Worm (Caenorhabditis elegans) whole organism, young adult: ENCODE measurements around the gene Y41D4A.3.

Experiments
- B0035.1 ChIP-seq: sonication (generic microtip); optimal IDR thresholded peaks from 2 replicates; lab custom pipeline; 2016; ENCODE audit warnings: missing genetic modification characterization, mild to moderate bottlenecking, missing compliant biosample characterization, missing genotype, missing genetic modification reagents
- D2030.7 ChIP-seq: fragments of 200-800 bp; sonication (Bioruptor generic); IDR thresholded peaks from 2 replicates; pipeline ENCODE4 v1.3.6; 2022; ENCODE audit warnings: missing genetic modification reagents, missing genetic modification characterization, missing compliant biosample characterization
- F23B12.7 ChIP-seq: sonication (generic microtip); optimal IDR thresholded peaks from 2 replicates; lab custom pipeline; 2017; ENCODE audit warnings: missing genetic modification characterization, mild to moderate bottlenecking, missing compliant biosample characterization, antibody characterized with exemption, moderate library complexity; ENCODE audit not compliant: insufficient read depth
- F57A8.1 ChIP-seq: fragments of 200-800 bp; sonication (Bioruptor generic); optimal IDR thresholded peaks from 2 replicates; lab custom pipeline; 2018; ENCODE audit warnings: mild to moderate bottlenecking, missing genetic modification characterization, moderate library complexity, missing compliant biosample characterization
- Y79H2A.3 ChIP-seq: fragments of 200-800 bp; sonication (Bioruptor generic); conservative IDR thresholded peaks from 2 replicates; pipeline ENCODE4 v1.3.6; 2022; ENCODE audit warnings: missing genetic modification reagents, missing genetic modification characterization, missing compliant biosample characterization
- athp-1 ChIP-seq: sonication (generic microtip); optimal IDR thresholded peaks from 2 replicates; lab custom pipeline; 2017; ENCODE audit warnings: mild to moderate bottlenecking, missing genetic modification characterization, missing compliant biosample characterization
- attf-3 ChIP-seq: fragments of 200-800 bp; sonication (Bioruptor generic); conservative IDR thresholded peaks from 2 replicates; pipeline ENCODE4 v1.3.6; 2022; ENCODE audit warnings: missing genetic modification reagents, missing genetic modification characterization, missing compliant biosample characterization
- ccch-3 ChIP-seq: fragments of 200-800 bp; sonication (Bioruptor generic); optimal IDR thresholded peaks from 2 replicates; lab custom pipeline; 2018; ENCODE audit warnings: mild to moderate bottlenecking, missing genetic modification characterization, missing compliant biosample characterization
- cebp-1 ChIP-seq, 2 experiments: fragments of 200-800 bp in 1 of 2; sonication (Bioruptor generic) in 1 of 2; sonication (generic microtip) in 1 of 2; IDR thresholded peaks in 1 of 2; optimal IDR thresholded peaks in 1 of 2; 2 replicates each; pipeline versions ENCODE4 v1.3.6 to Lab custom; 2017 to 2022; ENCODE audit warnings: missing compliant biosample characterization in 2 of 2, missing genetic modification characterization in 2 of 2, mild to moderate bottlenecking in 1 of 2, missing genetic modification reagents in 1 of 2, moderate library complexity in 1 of 2
- ceh-27 ChIP-seq: fragments of 200-800 bp; sonication (Bioruptor generic); optimal IDR thresholded peaks from 2 replicates; lab custom pipeline; 2018; ENCODE audit warnings: mild to moderate bottlenecking, missing genetic modification characterization, moderate library complexity, missing compliant biosample characterization
- ceh-58 ChIP-seq: fragments of 200-800 bp; sonication (Bioruptor generic); IDR thresholded peaks from 2 replicates; pipeline ENCODE4 v1.3.6; 2022; ENCODE audit warnings: missing genetic modification characterization, missing compliant biosample characterization
- ceh-91 ChIP-seq: fragments of 200-800 bp; sonication (Bioruptor generic); IDR thresholded peaks from 2 replicates; pipeline ENCODE4 v1.3.6; 2022; ENCODE audit warnings: missing genetic modification reagents, missing genetic modification characterization, missing compliant biosample characterization
- dpff-1 ChIP-seq: sonication (generic microtip); optimal IDR thresholded peaks from 2 replicates; lab custom pipeline; 2017; ENCODE audit warnings: mild to moderate bottlenecking, missing genetic modification characterization, missing compliant biosample characterization
- ets-4 ChIP-seq: fragments of 200-800 bp; sonication (Bioruptor generic); optimal IDR thresholded peaks from 2 replicates; lab custom pipeline; 2018; ENCODE audit warnings: mild to moderate bottlenecking, missing genetic modification characterization, missing compliant biosample characterization
- him-1 ChIP-seq: sonication (generic microtip); optimal IDR thresholded peaks from 2 replicates; lab custom pipeline; 2016; ENCODE audit warnings: missing genotype, missing genetic modification reagents, missing genetic modification characterization, missing compliant biosample characterization
- lag-1 ChIP-seq: fragments of 200-800 bp; sonication (Bioruptor generic); IDR thresholded peaks from 2 replicates; pipeline ENCODE4 v1.3.6; 2022; ENCODE audit warnings: missing genetic modification reagents, missing genetic modification characterization, missing compliant biosample characterization
- let-526 ChIP-seq: fragments of 200-800 bp; sonication (Bioruptor generic); IDR thresholded peaks from 2 replicates; pipeline ENCODE4 v1.3.6; 2022; ENCODE audit warnings: missing genetic modification reagents, missing genetic modification characterization, missing compliant biosample characterization
- let-607 ChIP-seq, 2 experiments: fragments of 200-800 bp in 1 of 2; sonication (Bioruptor generic) in 1 of 2; sonication (generic microtip) in 1 of 2; optimal IDR thresholded peaks; 2 replicates each; lab custom pipeline; 2016 to 2018; ENCODE audit warnings: mild to moderate bottlenecking in 2 of 2, missing compliant biosample characterization in 2 of 2, missing genetic modification characterization in 2 of 2, moderate library complexity in 2 of 2, missing genotype in 1 of 2
- lin-26 ChIP-seq: fragments of 200-800 bp; sonication (Bioruptor generic); IDR thresholded peaks from 2 replicates; pipeline ENCODE4 v1.3.6; 2022; ENCODE audit warnings: missing genetic modification reagents, missing genetic modification characterization, missing compliant biosample characterization
- lin-54 ChIP-seq: fragments of 200-800 bp; sonication (Bioruptor generic); optimal IDR thresholded peaks from 2 replicates; lab custom pipeline; 2018; ENCODE audit warnings: mild to moderate bottlenecking, missing genetic modification characterization, missing compliant biosample characterization
- lsl-1 ChIP-seq: fragments of 200-800 bp; sonication (Bioruptor generic); optimal IDR thresholded peaks from 2 replicates; lab custom pipeline; 2018; ENCODE audit warnings: mild to moderate bottlenecking, missing genetic modification characterization, moderate library complexity, missing compliant biosample characterization
- mcd-1 ChIP-seq: fragments of 200-800 bp; sonication (Bioruptor generic); IDR thresholded peaks from 2 replicates; pipeline ENCODE4 v1.3.6; 2022; ENCODE audit warnings: missing genetic modification reagents, missing genetic modification characterization, missing compliant biosample characterization
- nfya-2 ChIP-seq: fragments of 200-800 bp; sonication (Bioruptor generic); IDR thresholded peaks from 2 replicates; pipeline ENCODE4 v1.3.6; 2022; ENCODE audit warnings: missing genetic modification reagents, missing genetic modification characterization, missing compliant biosample characterization
- nfyb-1 ChIP-seq: fragments of 200-800 bp; sonication (Bioruptor generic); IDR thresholded peaks from 2 replicates; pipeline ENCODE4 v1.3.6; 2022; ENCODE audit warnings: missing genetic modification reagents, missing genetic modification characterization, missing compliant biosample characterization
- nhr-90 ChIP-seq: sonication (generic microtip); optimal IDR thresholded peaks from 2 replicates; lab custom pipeline; 2016; ENCODE audit warnings: missing genotype, mild to moderate bottlenecking, missing genetic modification characterization, missing compliant biosample characterization
- pha-4 ChIP-seq: fragments of 150-350 bp; sonication (generic microtip); optimal IDR thresholded peaks from 2 replicates; lab custom pipeline; 2014; ENCODE audit warnings: missing biosample characterization, missing genetic modification reagents, missing genetic modification characterization
- rec-8 ChIP-seq, 2 experiments: sonication (generic microtip); optimal IDR thresholded peaks; 2 replicates each; lab custom pipeline; 2016; ENCODE audit warnings: mild to moderate bottlenecking in 2 of 2, missing genetic modification characterization in 2 of 2, missing genetic modification reagents in 2 of 2, missing genotype in 2 of 2, missing biosample characterization in 1 of 2, missing compliant biosample characterization in 1 of 2, moderate library complexity in 1 of 2
- sea-2 ChIP-seq: fragments of 200-800 bp; sonication (Bioruptor generic); IDR thresholded peaks from 2 replicates; pipeline ENCODE4 v1.3.6; 2022; ENCODE audit warnings: missing genetic modification characterization, missing compliant biosample characterization
- snpc-1.3 ChIP-seq: sonication (generic microtip); optimal IDR thresholded peaks from 2 replicates; lab custom pipeline; 2017; ENCODE audit warnings: missing genetic modification characterization, mild to moderate bottlenecking, missing compliant biosample characterization, antibody characterized with exemption, moderate library complexity, missing genotype, missing genetic modification reagents; ENCODE audit not compliant: insufficient read depth
- snpc-3.4 ChIP-seq: sonication (generic microtip); optimal IDR thresholded peaks from 2 replicates; lab custom pipeline; 2017; ENCODE audit warnings: missing genetic modification characterization, mild to moderate bottlenecking, missing compliant biosample characterization, antibody characterized with exemption, moderate library complexity, missing genotype, missing genetic modification reagents
- snpc-4 ChIP-seq, 5 experiments: fragments of 150-350 bp in 1 of 5; sonication (generic microtip) in 4 of 5; optimal IDR thresholded peaks; 2 replicates each; lab custom pipeline; 2014 to 2018; ENCODE audit warnings: missing genetic modification characterization in 5 of 5, missing biosample characterization in 3 of 5, antibody characterized with exemption in 2 of 5, mild to moderate bottlenecking in 2 of 5, missing compliant biosample characterization in 2 of 5, missing genotype in 2 of 5, moderate library complexity in 2 of 5, missing genetic modification reagents in 1 of 5
- somi-1 ChIP-seq: fragments of 200-800 bp; sonication (Bioruptor generic); optimal IDR thresholded peaks from 2 replicates; lab custom pipeline; 2018; ENCODE audit warnings: mild to moderate bottlenecking, missing genetic modification characterization, missing compliant biosample characterization
- sptf-2 ChIP-seq: fragments of 200-800 bp; sonication (Bioruptor generic); optimal IDR thresholded peaks from 2 replicates; lab custom pipeline; 2018; ENCODE audit warnings: mild to moderate bottlenecking, missing genetic modification characterization, missing compliant biosample characterization
- tbp1 ChIP-seq: fragments of 200-800 bp; sonication (Bioruptor generic); optimal IDR thresholded peaks from 2 replicates; lab custom pipeline; 2018; ENCODE audit warnings: mild to moderate bottlenecking, missing genetic modification characterization, missing compliant biosample characterization
- unc-130 ChIP-seq: sonication (generic microtip); optimal IDR thresholded peaks from 2 replicates; lab custom pipeline; 2016; ENCODE audit warnings: missing genetic modification reagents, missing genetic modification characterization, missing compliant biosample characterization
- zfh-2 ChIP-seq: fragments of 200-800 bp; sonication (Bioruptor generic); conservative IDR thresholded peaks from 2 replicates; pipeline ENCODE4 v1.3.6; 2022; ENCODE audit warnings: missing genetic modification reagents, missing genetic modification characterization, missing compliant biosample characterization
- ztf-22 ChIP-seq: fragments of 200-800 bp; sonication (Bioruptor generic); optimal IDR thresholded peaks from 2 replicates; lab custom pipeline; 2018; ENCODE audit warnings: mild to moderate bottlenecking, missing genetic modification characterization, moderate library complexity, missing compliant biosample characterization
- ztf-26 ChIP-seq: sonication (generic microtip); optimal IDR thresholded peaks from 2 replicates; lab custom pipeline; 2017; ENCODE audit warnings: missing genetic modification characterization, missing compliant biosample characterization

Gene Y41D4A.3

ce11 chrIV:1739366-1740104, 14.0 kb upstream of the Y41D4A.3 start (continued):
- TF ChIP-seq ccch-3 (GFP tag; lab: Kevin White, UChicago) (no peak), nhr-90 (tag; lab: Kevin White, UChicago) (no peak), sptf-2 (GFP tag; lab: Kevin White, UChicago) (no peak), ztf-26 (tag; lab: Kevin White, UChicago) (no peak), lag-1 (GFP tag; lab: Robert Waterston, UW) (no peak), lsl-1 (GFP tag; lab: Kevin White, UChicago) (no peak), dpff-1 (tag; lab: Kevin White, UChicago) (no peak), unc-130 (GFP tag; lab: Kevin White, UChicago) (no peak), lin-26 (0 out of 2 replicates have a peak, but pooled peaks have one; percentile 30), mcd-1 (GFP tag; lab: Robert Waterston, UW) (peak; percentile 22; the same call in 1 of the 2 replicates), somi-1 (GFP tag; lab: Kevin White, UChicago) (no peak), him-1 (tag; lab: Kevin White, UChicago) (no peak), snpc-1.3 (tag; lab: Kevin White, UChicago) (no peak), zfh-2 (GFP tag; lab: Robert Waterston, UW) (peak; percentile 92), ets-4 (no peak), Y79H2A.3 (no peak), D2030.7 (GFP tag; lab: Robert Waterston, UW) (no peak), ceh-27 (no peak), snpc-3.4 (tag; lab: Kevin White, UChicago) (no peak)

DNA sequence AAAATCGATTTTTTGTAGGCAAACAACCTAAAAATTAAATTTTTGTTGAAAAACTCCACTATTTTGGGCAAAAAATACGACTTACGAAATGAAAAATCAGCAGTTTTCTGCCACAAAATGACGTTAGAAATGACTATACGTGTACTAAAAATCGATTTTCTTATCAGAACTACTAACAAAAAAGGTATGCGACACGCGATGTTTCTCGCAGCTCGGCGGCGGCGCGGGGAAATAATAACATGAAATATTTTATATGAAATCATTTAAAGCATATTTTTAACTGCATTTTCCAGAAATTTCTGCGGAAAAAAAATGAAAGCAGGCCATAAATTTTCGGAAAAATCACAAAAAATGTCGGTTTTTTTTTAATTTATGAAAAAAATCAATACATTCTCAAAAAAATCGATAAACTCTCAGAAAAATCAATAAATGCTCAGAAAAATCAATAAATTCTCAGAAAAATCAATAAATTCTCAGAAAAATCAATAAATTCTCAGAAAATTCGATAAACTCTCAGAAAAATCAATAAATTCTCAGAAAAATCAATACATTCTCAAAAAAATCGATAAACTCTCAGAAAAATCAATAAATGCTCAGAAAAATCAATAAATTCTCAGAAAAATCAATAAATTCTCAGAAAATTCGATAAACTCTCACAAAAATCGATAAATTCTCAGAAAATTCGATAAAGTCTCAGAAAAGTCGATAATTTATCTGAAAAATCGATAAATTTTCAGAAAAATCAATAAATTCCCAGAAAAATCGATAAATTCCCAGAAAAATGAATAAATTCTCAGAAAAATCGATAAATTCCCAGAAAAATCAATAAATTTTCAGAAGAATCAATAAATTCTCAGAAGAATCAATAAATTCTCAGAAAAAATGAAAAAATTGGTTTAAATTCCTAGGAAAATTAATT, 13.2 kb upstream of the Y41D4A.3 start, which contains the start of gene ptpn-22:
ptpn-22 (minus strand) TSS at position 158 of the 919 bp plus-strand sequence.
- TF ChIP-seq let-607 (tag; optimal IDR thresholded peaks at IDR 0.05; lab: Kevin White, UChicago) (peak; percentile 55 to 56), pha-4 (no peak)

DNA sequence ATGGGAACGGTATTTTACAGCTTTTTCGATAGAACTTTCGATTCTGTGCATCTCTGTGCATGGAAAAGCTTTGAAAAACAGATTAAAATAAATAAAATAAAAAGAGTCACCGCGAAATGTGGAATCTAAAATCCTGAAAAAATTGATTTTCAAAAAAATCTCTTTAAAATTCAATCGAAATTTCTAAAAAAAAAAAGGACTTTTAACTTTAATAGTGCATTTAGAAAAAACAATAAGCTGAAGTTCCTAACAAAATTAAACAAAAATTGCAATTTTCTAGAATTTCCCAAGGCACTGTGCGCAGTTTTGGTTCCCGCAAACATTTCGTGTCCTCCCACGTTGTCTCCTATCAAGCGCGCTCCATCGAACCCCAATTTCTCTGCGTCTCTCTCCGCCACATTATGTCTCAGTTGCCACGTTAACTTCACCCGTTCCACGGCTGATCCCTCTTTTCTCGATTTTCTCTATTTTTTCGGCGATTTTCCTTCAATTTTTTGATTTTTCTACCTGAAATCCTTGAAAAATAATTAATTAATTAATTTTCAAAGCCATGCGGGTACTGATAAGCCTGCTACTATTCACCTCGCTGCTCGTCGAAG, 8.0 kb upstream of the Y41D4A.3 start, which contains the start of the genes Y41D4A.6 and Y41D4A.4:
Y41D4A.6 (minus strand) TSS at position 51 of the 599 bp plus-strand sequence.
Y41D4A.4 (plus strand) TSS at position 549 of the 599 bp plus-strand sequence.
- TF ChIP-seq sea-2 (GFP tag; lab: Robert Waterston, UW) (no peak), ztf-22 (GFP tag; lab: Kevin White, UChicago) (no peak), rec-8 (tag; optimal IDR thresholded peaks at IDR 0.05; lab: Kevin White, UChicago) (peak in 1 of 2 experiments; percentile 47), tbp1 (peak; percentile 60), ets-4 (no peak), F23B12.7 (tag; lab: Kevin White, UChicago) (peak; percentile 64), F57A8.1 (no peak), Y79H2A.3 (0 out of 2 replicates have a peak, but pooled peaks have one; percentile 41), snpc-4 (GFP tag; optimal IDR thresholded peaks at IDR 0.05; lab: Kevin White, UChicago) (no peak), snpc-4 (tag; optimal IDR thresholded peaks at IDR 0.05; lab: Kevin White, UChicago) (peak; percentile 22 to 66 (median 58)), nfya-2 (GFP tag; lab: Robert Waterston, UW) (no peak), B0035.1 (tag; lab: Kevin White, UChicago) (peak; percentile 38), let-607 (tag; optimal IDR thresholded peaks at IDR 0.05; lab: Kevin White, UChicago) (peak; percentile 39 to 83), let-526 (peak; percentile 82), ceh-91 (GFP tag; lab: Robert Waterston, UW) (peak; percentile 76), attf-3 (GFP tag; lab: Robert Waterston, UW) (peak; percentile 76), him-1 (tag; lab: Kevin White, UChicago) (no peak), athp-1 (tag; lab: Kevin White, UChicago) (peak; percentile 73), nfyb-1 (GFP tag; lab: Robert Waterston, UW) (0 out of 2 replicates have a peak, but pooled peaks have one; percentile 51), lin-54 (GFP tag; lab: Kevin White, UChicago) (peak; percentile 79), lsl-1 (GFP tag; lab: Kevin White, UChicago) (peak; percentile 70), cebp-1 (GFP tag; IDR thresholded peaks at IDR 0.05; lab: Robert Waterston, UW) (peak; percentile 33; the same call in 1 of the 2 replicates), cebp-1 (tag; optimal IDR thresholded peaks at IDR 0.05; lab: Kevin White, UChicago) (peak; percentile 63), ceh-58 (GFP tag; lab: Robert Waterston, UW) (no peak)
